Worm (Caenorhabditis elegans) whole organism, early embryonic: ENCODE results near the gene C12D5.5.

Experiments
- B0310.2 ChIP-seq: sonication (generic microtip); optimal IDR thresholded peaks from 2 replicates; lab custom pipeline; 2016; ENCODE audit warnings: mild to moderate bottlenecking, missing genetic modification characterization, missing compliant biosample characterization
- F13C5.2 ChIP-seq: sonication (generic microtip); optimal IDR thresholded peaks from 2 replicates; lab custom pipeline; 2017; ENCODE audit warnings: mild to moderate bottlenecking, missing genetic modification characterization, inconsistent platforms, missing compliant biosample characterization
- aly-1 ChIP-seq: sonication (generic microtip); optimal IDR thresholded peaks from 2 replicates; lab custom pipeline; 2016; ENCODE audit warnings: missing genetic modification characterization, missing compliant biosample characterization
- ama-1 ChIP-seq: fragments of 150-350 bp; optimal IDR thresholded peaks from 2 replicates; lab custom pipeline; 2014
- ceh-13 ChIP-seq: fragments of 200-800 bp; sonication (Bioruptor generic); optimal IDR thresholded peaks from 2 replicates; lab custom pipeline; 2018; ENCODE audit warnings: mild to moderate bottlenecking, missing genetic modification characterization, missing compliant biosample characterization
- ceh-36 ChIP-seq: sonication (generic microtip); optimal IDR thresholded peaks from 2 replicates; lab custom pipeline; 2016; ENCODE audit warnings: missing genetic modification characterization, inconsistent platforms, missing compliant biosample characterization
- ets-7 ChIP-seq: sonication (generic microtip); optimal IDR thresholded peaks from 2 replicates; lab custom pipeline; 2016; ENCODE audit warnings: missing genotype, missing genetic modification characterization, missing compliant biosample characterization
- flt-1 ChIP-seq: fragments of 200-800 bp; sonication (Bioruptor generic); IDR thresholded peaks from 2 replicates; pipeline ENCODE4 v1.3.6; 2022; ENCODE audit warnings: missing genetic modification characterization, missing compliant biosample characterization
- hmbx-1 ChIP-seq: sonication (generic microtip); optimal IDR thresholded peaks from 2 replicates; lab custom pipeline; 2016; ENCODE audit warnings: mild to moderate bottlenecking, missing genetic modification characterization, missing compliant biosample characterization
- hmg-4 ChIP-seq: fragments of 200-800 bp; sonication (Bioruptor generic); optimal IDR thresholded peaks from 2 replicates; lab custom pipeline; 2018; ENCODE audit warnings: mild to moderate bottlenecking, missing genetic modification characterization, missing compliant biosample characterization
- hnd-1 ChIP-seq: sonication (generic microtip); optimal IDR thresholded peaks from 2 replicates; lab custom pipeline; 2016; ENCODE audit warnings: missing genetic modification characterization, missing compliant biosample characterization
- pes-1 ChIP-seq: fragments of 200-800 bp; sonication (Bioruptor generic); IDR thresholded peaks from 2 replicates; pipeline ENCODE4 v1.3.6; 2022; ENCODE audit warnings: missing genetic modification reagents, missing genetic modification characterization, missing compliant biosample characterization
- scrt-1 ChIP-seq: fragments of 200-800 bp; sonication (Bioruptor generic); IDR thresholded peaks from 2 replicates; pipeline ENCODE4 v1.3.6; 2022; ENCODE audit warnings: missing genetic modification characterization, missing compliant biosample characterization
- sea-1 ChIP-seq: fragments of 200-800 bp; sonication (Bioruptor generic); conservative IDR thresholded peaks from 2 replicates; pipeline ENCODE4 v1.3.6; 2022; ENCODE audit warnings: missing genetic modification characterization, missing compliant biosample characterization
- tbx-11 ChIP-seq: fragments of 200-800 bp; sonication (Bioruptor generic); IDR thresholded peaks from 2 replicates; pipeline ENCODE4 v1.3.6; 2022; ENCODE audit warnings: missing genetic modification characterization, missing compliant biosample characterization
- tbx-37 ChIP-seq: fragments of 200-800 bp; sonication (Bioruptor generic); conservative IDR thresholded peaks from 2 replicates; pipeline ENCODE4 v1.3.6; 2022; ENCODE audit warnings: missing genetic modification reagents, missing genetic modification characterization, missing compliant biosample characterization
- tra-4 ChIP-seq: sonication (generic microtip); optimal IDR thresholded peaks from 2 replicates; lab custom pipeline; 2017; ENCODE audit warnings: missing genetic modification characterization, missing compliant biosample characterization

Gene C12D5.5

DNA sequence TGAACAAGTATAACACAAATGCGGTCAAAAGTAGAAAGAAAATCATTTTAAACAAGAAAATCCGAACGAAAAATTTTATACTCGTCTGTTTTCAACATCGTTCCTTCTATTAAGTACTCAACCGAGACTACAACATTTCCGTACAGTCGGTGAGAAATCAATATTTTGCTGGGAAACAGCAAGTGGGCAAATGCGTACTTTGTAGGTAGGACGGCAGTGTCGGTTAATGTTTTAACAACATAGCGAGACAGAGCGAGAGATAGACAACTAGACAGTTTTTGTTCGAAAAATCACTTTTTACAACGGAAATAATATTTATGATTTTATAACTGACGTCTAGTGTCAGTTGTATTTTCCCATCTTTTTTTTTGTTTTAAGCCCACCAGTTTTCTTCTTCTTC is 13.3 kb downstream of the C12D5.5 start, which contains the start of gene cyp-33A1:
cyp-33A1 (minus strand) TSS at position 72 of the 400 bp plus-strand sequence.
- TF ChIP-seq ets-7, result no peak
- no peak for TF ChIP-seq tbx-37 (GFP tag; lab: Robert Waterston, UW)
- no peak for TF ChIP-seq ceh-13 (GFP tag; lab: Kevin White, UChicago)

- TF ChIP-seq ceh-13 (GFP tag; lab: Kevin White, UChicago) (no peak), ceh-36 (no peak)
Observed at ce11 chrV:7683907-7684655, 16.0 kb downstream of the C12D5.5 start, which contains the start of gene sre-11. sre-11 (minus strand) TSS chrV:7683957.

ce11 chrV:7686189-7686588 is 18.1 kb downstream of the C12D5.5 start, which contains the start of the genes nhr-94 and nhr-152:
nhr-94 (minus strand) TSS chrV:7686335.
nhr-152 (plus strand) TSS chrV:7686350.
- TF ChIP-seq F13C5.2, result no peak
- TF ChIP-seq scrt-1 (GFP tag; lab: Robert Waterston, UW), result no peak
- no peak for TF ChIP-seq tra-4 (tag; lab: Kevin White, UChicago)
- no peak for TF ChIP-seq ceh-13 (GFP tag; lab: Kevin White, UChicago)
- no peak for TF ChIP-seq flt-1 (GFP tag; lab: Robert Waterston, UW)
- no peak for TF ChIP-seq pes-1 (GFP tag; lab: Robert Waterston, UW)
- no peak for TF ChIP-seq aly-1 (tag; lab: Kevin White, UChicago)
- TF ChIP-seq ama-1 (lab: Kevin White, UChicago), result no peak
- no peak for TF ChIP-seq hnd-1 (tag; lab: Kevin White, UChicago)
- TF ChIP-seq tbx-37 (GFP tag; lab: Robert Waterston, UW), result no peak
- TF ChIP-seq B0310.2 (tag; lab: Kevin White, UChicago), result no peak
- no peak for TF ChIP-seq hmg-4 (GFP tag; lab: Kevin White, UChicago)
- no peak for TF ChIP-seq tbx-11 (GFP tag; lab: Robert Waterston, UW)
- no peak for TF ChIP-seq ceh-36
- TF ChIP-seq ets-7, result no peak
- TF ChIP-seq hmbx-1 (tag; lab: Kevin White, UChicago), result no peak
- TF ChIP-seq sea-1, result no peak

ce11 chrV:7689888-7690287 is 21.8 kb downstream of the C12D5.5 start, which contains the start of gene C12D5.9:
C12D5.9 (minus strand) TSS chrV:7689988.
- TF ChIP-seq pes-1 (GFP tag; lab: Robert Waterston, UW) (no peak), hmbx-1 (tag; lab: Kevin White, UChicago) (no peak), B0310.2 (tag; lab: Kevin White, UChicago) (no peak), tbx-37 (GFP tag; lab: Robert Waterston, UW) (no peak), ets-7 (no peak), ama-1 (lab: Kevin White, UChicago) (no peak), flt-1 (GFP tag; lab: Robert Waterston, UW) (no peak), aly-1 (tag; lab: Kevin White, UChicago) (no peak), ceh-13 (GFP tag; lab: Kevin White, UChicago) (no peak), sea-1 (no peak), tra-4 (tag; lab: Kevin White, UChicago) (no peak), hnd-1 (tag; lab: Kevin White, UChicago) (no peak), ceh-36 (no peak), hmg-4 (GFP tag; lab: Kevin White, UChicago) (no peak), scrt-1 (GFP tag; lab: Robert Waterston, UW) (no peak), tbx-11 (GFP tag; lab: Robert Waterston, UW) (no peak), F13C5.2 (no peak)

DNA sequence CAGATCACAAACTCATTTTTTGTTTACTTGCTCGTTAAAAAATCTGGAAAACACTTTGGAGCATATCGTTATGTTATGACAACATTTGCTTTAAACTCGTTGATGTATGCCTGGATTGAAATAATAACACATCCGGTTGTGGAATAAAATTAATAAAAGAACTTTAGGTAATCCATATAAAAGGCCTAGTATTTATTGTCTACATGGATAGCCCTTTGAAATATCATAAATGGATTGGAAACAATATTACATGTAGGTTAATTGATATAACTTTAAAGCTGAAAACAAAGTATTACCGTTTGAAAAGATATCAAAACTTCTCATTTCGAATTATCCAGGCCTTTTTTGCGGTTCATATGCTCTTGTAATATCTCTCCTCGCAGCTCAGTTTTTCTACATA is 22.6 kb downstream of the C12D5.5 start:
- no peak for TF ChIP-seq ceh-36
- TF ChIP-seq ets-7, result no peak
- TF ChIP-seq sea-1, result no peak
- TF ChIP-seq hnd-1 (tag; lab: Kevin White, UChicago), result no peak
- TF ChIP-seq B0310.2 (tag; lab: Kevin White, UChicago), result no peak
- TF ChIP-seq tra-4 (tag; lab: Kevin White, UChicago), result no peak
- TF ChIP-seq scrt-1 (GFP tag; lab: Robert Waterston, UW), result no peak
- no peak for TF ChIP-seq F13C5.2
- TF ChIP-seq ama-1 (lab: Kevin White, UChicago), result no peak
- no peak for TF ChIP-seq aly-1 (tag; lab: Kevin White, UChicago)
- TF ChIP-seq flt-1 (GFP tag; lab: Robert Waterston, UW), result no peak
- no peak for TF ChIP-seq tbx-11 (GFP tag; lab: Robert Waterston, UW)
- no peak for TF ChIP-seq ceh-13 (GFP tag; lab: Kevin White, UChicago)
- no peak for TF ChIP-seq hmbx-1 (tag; lab: Kevin White, UChicago)

DNA sequence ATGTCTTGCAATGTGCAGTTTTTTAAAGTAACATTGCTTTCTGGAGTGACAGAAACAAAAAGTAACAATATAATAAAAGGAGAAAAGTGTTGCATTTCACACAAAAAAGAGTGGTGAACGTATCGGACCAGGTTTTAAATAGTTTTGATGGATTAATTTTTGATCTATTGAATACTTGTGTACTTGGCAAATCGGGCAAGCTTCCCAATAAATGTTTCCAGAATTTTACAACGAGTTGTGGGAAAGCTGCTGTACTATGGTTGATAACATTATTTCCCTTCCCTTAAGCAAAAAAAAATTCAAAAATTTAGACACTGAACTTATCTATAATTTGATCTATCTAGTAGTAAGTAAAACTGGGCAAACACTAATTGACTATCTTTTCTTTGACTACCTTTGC is 25.4 kb downstream of the C12D5.5 start, which contains the start of gene C12D5.10:
C12D5.10 (minus strand) TSS at position 101 of the 400 bp plus-strand sequence.
- TF ChIP-seq ceh-36 (no peak), ceh-13 (GFP tag; lab: Kevin White, UChicago) (no peak), ets-7 (no peak), tbx-11 (GFP tag; lab: Robert Waterston, UW) (no peak), B0310.2 (tag; lab: Kevin White, UChicago) (no peak), scrt-1 (GFP tag; lab: Robert Waterston, UW) (no peak), ama-1 (lab: Kevin White, UChicago) (no peak), hmg-4 (GFP tag; lab: Kevin White, UChicago) (no peak), pes-1 (GFP tag; lab: Robert Waterston, UW) (no peak)

DNA sequence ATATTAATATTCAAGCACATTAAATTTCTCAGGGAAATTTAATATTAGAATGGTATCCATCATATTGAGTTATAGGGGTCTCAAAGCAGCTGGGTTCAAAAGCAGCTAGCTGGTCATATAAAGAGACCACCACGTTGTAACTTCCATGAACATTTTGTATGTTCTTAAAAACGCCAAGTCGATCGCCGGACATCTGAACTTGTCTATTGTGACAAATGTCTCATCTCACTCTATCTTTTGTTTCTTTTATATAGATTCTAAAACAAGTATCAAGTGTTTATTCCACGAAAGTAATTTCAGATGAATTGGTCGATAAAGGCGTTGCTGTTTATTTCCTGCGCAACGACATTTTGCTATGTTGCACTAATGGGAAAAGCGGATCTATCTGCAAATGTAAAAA is 28.8 kb downstream of the C12D5.5 start, which contains the start of gene ZK105.3:
ZK105.3 (plus strand) TSS at position 301 of the 400 bp plus-strand sequence.
- TF ChIP-seq tbx-37 (GFP tag; lab: Robert Waterston, UW), result no peak
- TF ChIP-seq tra-4 (tag; lab: Kevin White, UChicago), result no peak
- no peak for TF ChIP-seq aly-1 (tag; lab: Kevin White, UChicago)
- TF ChIP-seq sea-1, result no peak
- no peak for TF ChIP-seq F13C5.2
- no peak for TF ChIP-seq ets-7
- no peak for TF ChIP-seq hmg-4 (GFP tag; lab: Kevin White, UChicago)
- no peak for TF ChIP-seq hnd-1 (tag; lab: Kevin White, UChicago)
